Fruit fly (Drosophila melanogaster) Kc167 (cell line): ENCODE results near the gene png.

Experiments
- Myc ChIP-seq: fragments of >200 bp; optimal IDR thresholded peaks from 2 replicates; lab custom pipeline; 2017; ENCODE audit warnings: missing external identifiers
- Sin3A ChIP-seq: fragments of >200 bp; optimal IDR thresholded peaks from 2 replicates; lab custom pipeline; 2018; ENCODE audit warnings: missing external identifiers
- h ChIP-seq: fragments of >200 bp; optimal IDR thresholded peaks from 3 replicates; lab custom pipeline; 2018; ENCODE audit warnings: missing external identifiers
- insv ChIP-seq: fragments of >200 bp; optimal IDR thresholded peaks from 3 replicates; lab custom pipeline; 2018; ENCODE audit warnings: missing external identifiers
- psq ChIP-seq: fragments of >200 bp; optimal IDR thresholded peaks from 2 replicates; lab custom pipeline; 2017; ENCODE audit warnings: missing external identifiers
- ttk ChIP-seq: sonication (Bioruptor generic); optimal IDR thresholded peaks from 2 replicates; lab custom pipeline; 2017; ENCODE audit warnings: missing external identifiers

- TF ChIP-seq psq (lab: Kevin White, UChicago) (no peak), ttk (lab: Kevin White, UChicago) (no peak), Myc (lab: Kevin White, UChicago) (no peak), h (no peak), insv (lab: Kevin White, UChicago) (no peak), Sin3A (no peak)
These were observed 40.5 kb upstream of the png start for dm6 chrX:1397649-1398454.
